Worm (Caenorhabditis elegans) whole organism, midembryonic: Measurements from ENCODE around the gene srh-39.

Experiments
- klf-2 ChIP-seq: fragments of 200-800 bp; sonication (Bioruptor generic); conservative IDR thresholded peaks from 2 replicates; pipeline ENCODE4 v1.3.6; 2022; ENCODE audit warnings: missing genetic modification reagents, missing genetic modification characterization, missing compliant biosample characterization
- tab-1 ChIP-seq: fragments of 200-800 bp; sonication (Bioruptor generic); IDR thresholded peaks from 2 replicates; pipeline ENCODE4 v1.3.6; 2022; ENCODE audit warnings: missing genetic modification characterization, missing compliant biosample characterization
- ztf-29 ChIP-seq: fragments of 200-800 bp; sonication (Bioruptor generic); IDR thresholded peaks from 2 replicates; pipeline ENCODE4 v1.3.6; 2022; ENCODE audit warnings: missing genetic modification reagents, missing genetic modification characterization, missing compliant biosample characterization

- TF ChIP-seq klf-2 (GFP tag; lab: Robert Waterston, UW): no peak
- no peak for TF ChIP-seq ztf-29 (GFP tag; lab: Robert Waterston, UW)
- no peak for TF ChIP-seq tab-1 (GFP tag; lab: Robert Waterston, UW)
Measured at ce11 chrII:7736725-7737124, 28.6 kb downstream of the srh-39 start.
